Worm (Caenorhabditis elegans): ENCODE results near the gene fbxa-47.

DNA sequence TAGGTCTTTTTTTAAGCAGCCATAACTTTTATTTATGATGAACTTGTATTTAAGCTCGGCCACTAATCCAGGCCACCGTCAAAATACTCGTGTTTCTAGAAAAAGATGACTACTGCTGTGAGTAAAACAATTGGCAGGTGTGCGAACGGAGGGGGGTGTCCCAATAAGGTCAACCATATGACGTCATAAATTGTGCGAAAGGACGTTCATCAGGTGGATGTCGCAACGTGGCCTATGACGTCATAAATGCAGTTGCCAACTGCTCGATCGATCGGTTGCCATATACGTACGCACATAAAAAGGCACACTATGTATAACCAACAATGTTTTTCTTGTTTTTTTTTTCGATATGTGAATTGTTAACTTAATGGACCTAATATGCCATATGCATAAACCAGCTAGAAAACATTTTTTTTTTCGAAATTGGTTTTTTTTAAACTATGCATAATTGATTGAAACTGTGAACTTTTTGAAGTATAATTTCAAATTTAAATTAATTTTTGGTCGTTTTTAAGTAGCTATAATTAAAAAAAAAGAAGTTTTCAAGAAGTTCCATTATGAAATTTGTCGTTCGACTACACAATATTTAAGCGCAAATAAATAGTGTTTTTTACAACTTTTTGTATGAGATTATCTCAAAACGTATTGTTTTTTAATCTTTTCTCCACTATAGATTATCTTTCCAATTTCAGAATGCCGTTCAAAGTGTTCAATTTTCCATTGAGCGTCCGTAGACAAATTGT, 2.1 kb upstream of the fbxa-47 start, which contains the start of gene C39B5.2:
- TF ChIP-seq ceh-82 (tag; optimal IDR thresholded peaks at IDR 0.05) (no peak), dve-1 (tag; optimal IDR thresholded peaks at IDR 0.05; ENCODE audit: insufficient read depth) (no peak), mdl-1 (tag; optimal IDR thresholded peaks at IDR 0.05) (no peak), aly-2 (tag; optimal IDR thresholded peaks at IDR 0.05) (no peak), jun-1 (tag; optimal IDR thresholded peaks at IDR 0.05) (no peak), nhr-28 (tag; optimal IDR thresholded peaks at IDR 0.05) (no peak), hlh-11 (tag; optimal IDR thresholded peaks at IDR 0.05) (no peak), zfp-2 (tag; optimal IDR thresholded peaks at IDR 0.05) (no peak), lin-15B (tag; optimal IDR thresholded peaks at IDR 0.05) (no peak), mes-2 (tag; optimal IDR thresholded peaks at IDR 0.05; ENCODE audit: poor library complexity, severe bottlenecking) (no peak), sdz-12 (GFP tag; optimal IDR thresholded peaks at IDR 0.05) (no peak)

Measured in whole organism, L4 larva.